Fruit fly (Drosophila melanogaster) Kc167 (cell line): Measurements from ENCODE around the gene CG16964.

Experiments
- Myc ChIP-seq: fragments of >200 bp; optimal IDR thresholded peaks from 2 replicates; lab custom pipeline; 2017; ENCODE audit warnings: missing external identifiers
- Sin3A ChIP-seq: fragments of >200 bp; optimal IDR thresholded peaks from 2 replicates; lab custom pipeline; 2018; ENCODE audit warnings: missing external identifiers
- h ChIP-seq: fragments of >200 bp; optimal IDR thresholded peaks from 3 replicates; lab custom pipeline; 2018; ENCODE audit warnings: missing external identifiers
- insv ChIP-seq: fragments of >200 bp; optimal IDR thresholded peaks from 3 replicates; lab custom pipeline; 2018; ENCODE audit warnings: missing external identifiers
- psq ChIP-seq: fragments of >200 bp; optimal IDR thresholded peaks from 2 replicates; lab custom pipeline; 2017; ENCODE audit warnings: missing external identifiers
- ttk ChIP-seq: sonication (Bioruptor generic); optimal IDR thresholded peaks from 2 replicates; lab custom pipeline; 2017; ENCODE audit warnings: missing external identifiers

- no peak for TF ChIP-seq psq (lab: Kevin White, UChicago)
- TF ChIP-seq Myc (lab: Kevin White, UChicago), result no peak
- TF ChIP-seq insv (lab: Kevin White, UChicago), result no peak
- TF ChIP-seq Sin3A (lab: Kevin White, UChicago), result no peak
- no peak for TF ChIP-seq h (lab: Kevin White, UChicago)
- TF ChIP-seq ttk (lab: Kevin White, UChicago), result no peak
These were observed 29.2 kb downstream of the CG16964 start for dm6 chr2L:11976955-11977354.
